Fruit fly (Drosophila melanogaster): ENCODE data around the gene CG8813.

Gene CG8813

dm6 chr2L:2855773-2856615 lies 13.5 kb upstream of the CG8813 start, which contains the start of the genes CG3104 and RpS21 (continued):
- TF ChIP-seq jing (GFP tag; optimal IDR thresholded peaks at IDR 0.05) (peak; percentile 39), CG14710 (tag; optimal IDR thresholded peaks at IDR 0.05) (peak; percentile 91), tna (GFP tag; IDR thresholded peaks at IDR 0.05; ENCODE audit: partially characterized antibody) (no peak), tap (tag; optimal IDR thresholded peaks at IDR 0.05) (peak; percentile 11), H15 (GFP tag; IDR thresholded peaks at IDR 0.05) (peak; percentile 81), CG2199 (GFP tag; IDR thresholded peaks at IDR 0.05) (peak; percentile 79; the same call in 1 of the 3 replicates), Opbp (GFP tag; IDR thresholded peaks at IDR 0.05; ENCODE audit: partially characterized antibody) (peak; percentile 100), lab (GFP tag; optimal IDR thresholded peaks at IDR 0.05) (peak; percentile 95), cas (GFP tag; IDR thresholded peaks at IDR 0.05) (peak; percentile 61), CG8944 (GFP tag; optimal IDR thresholded peaks at IDR 0.05) (peak; percentile 83), Atf-2 (GFP tag; optimal IDR thresholded peaks at IDR 0.05) (peak; percentile 64), CG17361 (GFP tag; IDR thresholded peaks at IDR 0.05) (peak; percentile 85), CG14014 (GFP tag; IDR thresholded peaks at IDR 0.05) (peak; percentile 86), Vsx1 (GFP tag; optimal IDR thresholded peaks at IDR 0.05) (peak; percentile 74), CG6854 (GFP tag; optimal IDR thresholded peaks at IDR 0.05) (peak; percentile 72), CG11723 (GFP tag; optimal IDR thresholded peaks at IDR 0.05) (peak; percentile 88), stc (GFP tag; IDR thresholded peaks at IDR 0.05) (peak; percentile 51), sug (tag; optimal IDR thresholded peaks at IDR 0.05) (peak; percentile 86), Ada2b (GFP tag; IDR thresholded peaks at IDR 0.05) (peak; percentile 69), ash1 (GFP tag; optimal IDR thresholded peaks at IDR 0.05) (peak; percentile 77), CG13424 (tag; optimal IDR thresholded peaks at IDR 0.05) (peak; percentile 79), Side (GFP tag; optimal IDR thresholded peaks at IDR 0.05) (peak; percentile 81), CG34376 (GFP tag; optimal IDR thresholded peaks at IDR 0.05) (peak; percentile 93), ftz-f1 (GFP tag; optimal IDR thresholded peaks at IDR 0.05) (peak; percentile 35), fd96Cb (tag; optimal IDR thresholded peaks at IDR 0.05) (peak; percentile 60), B-H1 (GFP tag; IDR thresholded peaks at IDR 0.05) (peak; percentile 76), Meics (GFP tag; optimal IDR thresholded peaks at IDR 0.05) (peak; percentile 92), CG3838 (GFP tag; optimal IDR thresholded peaks at IDR 0.05) (peak; percentile 77), sisA (GFP tag; IDR thresholded peaks at IDR 0.05) (peak; percentile 90), CG7745 (tag; optimal IDR thresholded peaks at IDR 0.05) (no peak), bsh (GFP tag; optimal IDR thresholded peaks at IDR 0.05) (peak; percentile 34 to 69), CG7786 (GFP tag; optimal IDR thresholded peaks at IDR 0.05) (peak; percentile 77), klu (GFP tag; IDR thresholded peaks at IDR 0.05) (peak; percentile 72), CG30020 (tag; optimal IDR thresholded peaks at IDR 0.05) (peak; percentile 60), CG1024 (GFP tag; IDR thresholded peaks at IDR 0.05) (peak; percentile 92), CG10321 (GFP tag; IDR thresholded peaks at IDR 0.05) (peak; percentile 71; the same call in 1 of the 2 replicates), E2f2 (GFP tag; IDR thresholded peaks at IDR 0.05) (peak; percentile 88), Dref (GFP tag; IDR thresholded peaks at IDR 0.05) (peak; percentile 53), CG12071 (GFP tag; optimal IDR thresholded peaks at IDR 0.05) (peak; percentile 80), ham (GFP tag; IDR thresholded peaks at IDR 0.05) (peak; percentile 72; the same call in 1 of the 2 replicates), Asciz (GFP tag; optimal IDR thresholded peaks at IDR 0.05) (peak; percentile 80), aop (GFP tag; IDR thresholded peaks at IDR 0.05) (no peak), hkb (optimal IDR thresholded peaks at IDR 0.05) (peak; percentile 87), hkb (GFP tag; IDR thresholded peaks at IDR 0.05) (peak; percentile 65; the same call in 1 of the 2 replicates), CG15011 (GFP tag; optimal IDR thresholded peaks at IDR 0.05) (peak; percentile 86), CG32532 (GFP tag; IDR thresholded peaks at IDR 0.05) (peak; percentile 95), CG3407 (GFP tag; optimal IDR thresholded peaks at IDR 0.05) (peak; percentile 81), Hr3 (GFP tag; optimal IDR thresholded peaks at IDR 0.05) (peak; percentile 73), sc (optimal IDR thresholded peaks at IDR 0.05) (no peak), sc (GFP tag; optimal IDR thresholded peaks at IDR 0.05) (peak; percentile 73)
